Fruit fly (Drosophila melanogaster) whole organism, pupa: ENCODE results near the gene Obp99b.

Experiments
- CG14655 ChIP-seq: fragments of 200-800 bp; sonication (Bioruptor generic); optimal IDR thresholded peaks from 3 replicates; lab custom pipeline; 2017; ENCODE audit warnings: mild to moderate bottlenecking, missing biosample characterization, missing genetic modification reagents, missing genetic modification characterization
- CG32121 ChIP-seq: fragments of 200-800 bp; sonication (Bioruptor generic); IDR thresholded peaks from 2 replicates; pipeline ENCODE4 v1.3.6; 2022; ENCODE audit warnings: missing biosample characterization, missing genetic modification characterization
- CG8159 ChIP-seq: fragments of 200-800 bp; sonication (Bioruptor generic); optimal IDR thresholded peaks from 3 replicates; lab custom pipeline; 2018; ENCODE audit warnings: missing biosample characterization, mild to moderate bottlenecking, missing genetic modification characterization, moderate library complexity
- Snoo ChIP-seq: fragments of 200-800 bp; sonication (Bioruptor generic); optimal IDR thresholded peaks from 3 replicates; lab custom pipeline; 2017; ENCODE audit warnings: missing biosample characterization, mild to moderate bottlenecking, missing genetic modification characterization, inconsistent platforms
- fd96Ca ChIP-seq: fragments of 200-800 bp; sonication (Bioruptor generic); IDR thresholded peaks from 3 replicates; pipeline ENCODE4 v1.3.6; 2022; ENCODE audit warnings: missing biosample characterization, missing genetic modification characterization
- gl ChIP-seq: fragments of 200-800 bp; sonication (Bioruptor generic); optimal IDR thresholded peaks from 2 replicates; lab custom pipeline; 2018; ENCODE audit warnings: missing biosample characterization, mild to moderate bottlenecking, missing genetic modification characterization

DNA sequence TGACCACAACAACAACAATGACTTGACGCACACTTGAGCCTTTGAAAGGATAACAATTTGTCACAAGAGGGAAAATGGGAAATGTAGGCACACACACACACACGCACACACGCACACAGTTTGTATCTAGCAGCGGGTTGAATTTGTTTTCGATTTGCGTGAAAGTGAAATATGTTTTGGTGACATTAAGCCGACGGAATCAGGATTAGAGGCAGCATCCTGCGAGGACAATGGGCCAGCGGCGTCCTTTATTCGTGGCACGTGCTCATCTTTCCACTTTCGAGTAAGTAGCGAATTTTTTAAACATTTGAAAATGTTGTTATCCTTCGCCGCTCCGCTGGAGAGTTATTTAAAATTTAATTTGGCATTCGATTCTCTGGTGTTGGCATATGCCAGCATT lies 9.4 kb downstream of the Obp99b start:
- TF ChIP-seq CG32121 (no peak), CG14655 (GFP tag; lab: Kevin White, UChicago) (no peak), CG8159 (tag; lab: Kevin White, UChicago) (no peak), fd96Ca (GFP tag; lab: Robert Waterston, UW) (no peak), Snoo (tag; lab: Kevin White, UChicago) (no peak), gl (tag; lab: Kevin White, UChicago) (no peak)
